Fruit fly (Drosophila melanogaster): ENCODE results near the gene Usp12-46.

The Usp12-46 gene

DNA sequence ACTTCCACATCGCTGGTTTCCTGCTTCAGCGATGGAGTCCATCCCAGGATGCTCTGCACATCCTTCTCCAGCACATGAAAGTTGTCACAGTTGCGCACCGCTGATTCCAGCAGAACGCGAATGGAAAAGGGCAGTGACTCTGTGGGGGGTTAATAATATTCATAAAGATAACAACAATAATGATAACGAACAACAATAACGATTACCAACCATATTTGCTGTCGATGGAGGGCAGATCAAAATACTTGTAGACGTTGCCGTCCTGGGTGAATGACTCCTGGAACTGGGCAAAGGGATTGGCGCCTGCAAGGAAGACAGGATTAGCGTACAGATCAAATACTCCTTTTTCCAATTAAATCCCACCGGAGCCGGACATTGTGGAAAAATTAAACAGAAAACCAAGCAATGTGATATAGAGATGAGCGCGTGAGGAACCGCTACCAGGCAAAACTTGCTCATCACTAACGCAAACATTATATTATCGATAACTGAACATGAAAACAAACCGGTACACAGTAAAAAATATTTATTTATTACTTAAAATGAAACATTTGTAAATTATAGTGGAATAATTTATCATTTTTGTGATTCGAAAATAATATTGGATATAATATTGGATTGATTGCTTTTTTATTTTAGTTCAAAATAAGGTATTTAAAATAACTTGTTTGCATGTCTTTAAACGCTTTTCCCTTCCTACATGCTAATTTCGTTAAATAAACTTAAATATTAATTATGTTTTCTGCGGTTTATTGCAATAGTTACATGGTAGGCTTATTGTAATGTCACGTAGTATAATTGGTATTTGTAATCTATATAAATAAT, 26.3 kb upstream of the Usp12-46 start, which contains the start of gene Irp-1A (continued):
- TF ChIP-seq ssp (GFP tag; IDR thresholded peaks at IDR 0.05) (peak; percentile 42), Myb (GFP tag; optimal IDR thresholded peaks at IDR 0.05) (peak; percentile 41), CG16815 (GFP tag; optimal IDR thresholded peaks at IDR 0.05) (peak; percentile 12), salm (tag; optimal IDR thresholded peaks at IDR 0.05) (peak; percentile 62), CG18619 (GFP tag; optimal IDR thresholded peaks at IDR 0.05) (peak; percentile 47), HLHmδ (GFP tag; optimal IDR thresholded peaks at IDR 0.05) (no peak), CoRest (tag; optimal IDR thresholded peaks at IDR 0.05) (peak; percentile 83), CG6791 (GFP tag; IDR thresholded peaks at IDR 0.05; ENCODE audit: partially characterized antibody) (peak; percentile 79), Mad (GFP tag; optimal IDR thresholded peaks at IDR 0.05) (no peak), sr (GFP tag; IDR thresholded peaks at IDR 0.05) (no peak), CG7372 (GFP tag; IDR thresholded peaks at IDR 0.05) (peak; percentile 57; the same call in 1 of the 2 replicates), gcm2 (GFP tag; optimal IDR thresholded peaks at IDR 0.05) (peak; percentile 3), tx (GFP tag; optimal IDR thresholded peaks at IDR 0.05) (no peak), CG4820 (GFP tag; optimal IDR thresholded peaks at IDR 0.05) (peak; percentile 2), sd (tag; optimal IDR thresholded peaks at IDR 0.05) (peak; percentile 51), slp2 (GFP tag; optimal IDR thresholded peaks at IDR 0.05) (no peak), pfk (GFP tag; optimal IDR thresholded peaks at IDR 0.05) (no peak), CG3281 (GFP tag; optimal IDR thresholded peaks at IDR 0.05) (peak; percentile 76), CG9797 (GFP tag; optimal IDR thresholded peaks at IDR 0.05) (no peak), CG5180 (GFP tag; optimal IDR thresholded peaks at IDR 0.05) (peak; percentile 33), CG15514 (GFP tag; optimal IDR thresholded peaks at IDR 0.05) (peak; percentile 78), Sin3A (optimal IDR thresholded peaks at IDR 0.05) (peak; percentile 2), bab2 (GFP tag; optimal IDR thresholded peaks at IDR 0.05) (peak; percentile 3), CG31441 (GFP tag; IDR thresholded peaks at IDR 0.05) (peak; percentile 87), Ravus (GFP tag; IDR thresholded peaks at IDR 0.05) (peak; percentile 2; the same call in 1 of the 2 replicates), bbx (GFP tag; IDR thresholded peaks at IDR 0.05; ENCODE audit: partially characterized antibody) (peak; percentile 82), wdn (GFP tag; IDR thresholded peaks at IDR 0.05) (peak; percentile 74), tgo (GFP tag; IDR thresholded peaks at IDR 0.05) (peak; percentile 78), CG4404 (GFP tag; IDR thresholded peaks at IDR 0.05) (peak; percentile 25; the same call in 1 of the 2 replicates), lola (GFP tag; optimal IDR thresholded peaks at IDR 0.05) (peak in 1 of 3 experiments; percentile 71), CG4707 (GFP tag; optimal IDR thresholded peaks at IDR 0.05) (no peak), sc (optimal IDR thresholded peaks at IDR 0.05) (no peak), sc (GFP tag; optimal IDR thresholded peaks at IDR 0.05) (no peak), CG6272 (GFP tag; IDR thresholded peaks at IDR 0.05) (peak; percentile 61), h (optimal IDR thresholded peaks at IDR 0.05) (no peak), rib (GFP tag; IDR thresholded peaks at IDR 0.05) (0 out of 2 replicates have a peak, but pooled peaks have one; percentile 17), Bdp1 (GFP tag; optimal IDR thresholded peaks at IDR 0.05) (peak; percentile 3), chm (GFP tag; IDR thresholded peaks at IDR 0.05) (no peak), ham (GFP tag; IDR thresholded peaks at IDR 0.05) (no peak), Dbx (GFP tag; IDR thresholded peaks at IDR 0.05) (peak; percentile 76; the same call in 2 of the 3 replicates), onecut (GFP tag; IDR thresholded peaks at IDR 0.05) (peak; percentile 58), CG18764 (GFP tag; optimal IDR thresholded peaks at IDR 0.05) (peak; percentile 64), Kr (GFP tag; optimal IDR thresholded peaks at IDR 0.05) (no peak), tio (GFP tag; optimal IDR thresholded peaks at IDR 0.05) (no peak), CG12744 (GFP tag; optimal IDR thresholded peaks at IDR 0.05) (no peak), E2f2 (GFP tag; IDR thresholded peaks at IDR 0.05) (peak; percentile 60), CG30020 (tag; optimal IDR thresholded peaks at IDR 0.05) (peak; percentile 56), hb (GFP tag; IDR thresholded peaks at IDR 0.05; ENCODE audit: partially characterized antibody) (peak; percentile 54; the same call in 1 of the 3 replicates), fd64A (GFP tag; optimal IDR thresholded peaks at IDR 0.05) (no peak), Asciz (GFP tag; optimal IDR thresholded peaks at IDR 0.05) (no peak)

All from whole organism, embryonic.